Worm (Caenorhabditis elegans) whole organism, mixed stage, embryonic: ENCODE results near the gene F56D2.3.

ENCODE experiments used
- M03D4.4 ChIP-seq: sonication (generic microtip); optimal IDR thresholded peaks from 2 replicates; lab custom pipeline; 2017; ENCODE audit warnings: mild to moderate bottlenecking, missing genetic modification characterization, missing compliant biosample characterization
- bed-3 ChIP-seq: fragments of 200-800 bp; sonication (Bioruptor generic); optimal IDR thresholded peaks from 3 replicates; lab custom pipeline; 2018; ENCODE audit warnings: mild to moderate bottlenecking, missing genetic modification characterization, moderate library complexity, missing compliant biosample characterization
- blmp-1 ChIP-seq: fragments of 150-350 bp; optimal IDR thresholded peaks from 2 replicates; lab custom pipeline; 2014; ENCODE audit warnings: missing biosample characterization, missing genetic modification characterization
- ceh-39 ChIP-seq: fragments of 150-350 bp; optimal IDR thresholded peaks from 2 replicates; lab custom pipeline; 2014; ENCODE audit warnings: missing biosample characterization, missing genetic modification characterization
- ceh-43 ChIP-seq: fragments of 200-800 bp; sonication (Bioruptor generic); optimal IDR thresholded peaks from 2 replicates; lab custom pipeline; 2018; ENCODE audit warnings: mild to moderate bottlenecking, missing genetic modification characterization, moderate library complexity, missing compliant biosample characterization
- ceh-83 ChIP-seq: fragments of 200-800 bp; sonication (Bioruptor generic); optimal IDR thresholded peaks from 2 replicates; lab custom pipeline; 2018; ENCODE audit warnings: mild to moderate bottlenecking, missing genetic modification characterization, missing compliant biosample characterization
- ces-1 ChIP-seq: fragments of 150-350 bp; optimal IDR thresholded peaks from 2 replicates; lab custom pipeline; 2014; ENCODE audit warnings: missing biosample characterization, missing genetic modification reagents, missing genetic modification characterization
- cnd-1 ChIP-seq: fragments of 200-800 bp; sonication (Bioruptor generic); optimal IDR thresholded peaks from 2 replicates; lab custom pipeline; 2018; ENCODE audit warnings: mild to moderate bottlenecking, missing genetic modification characterization, missing compliant biosample characterization
- drap-1 ChIP-seq: fragments of 200-800 bp; sonication (Bioruptor generic); optimal IDR thresholded peaks from 3 replicates; lab custom pipeline; 2018; ENCODE audit warnings: mild to moderate bottlenecking, missing genetic modification characterization, missing compliant biosample characterization
- elt-1 ChIP-seq: sonication (generic microtip); optimal IDR thresholded peaks from 2 replicates; lab custom pipeline; 2017; ENCODE audit warnings: missing genetic modification characterization, mild to moderate bottlenecking, missing compliant biosample characterization, antibody characterized with exemption, moderate library complexity, borderline replicate concordance; ENCODE audit not compliant: insufficient read depth
- elt-3 ChIP-seq: fragments of 150-350 bp; optimal IDR thresholded peaks from 2 replicates; lab custom pipeline; 2014; ENCODE audit warnings: missing biosample characterization, missing genetic modification characterization
- flh-1 ChIP-seq: fragments of 200-800 bp; sonication (Bioruptor generic); optimal IDR thresholded peaks from 2 replicates; lab custom pipeline; 2018; ENCODE audit warnings: mild to moderate bottlenecking, missing genetic modification characterization, moderate library complexity, missing compliant biosample characterization
- ham-2 ChIP-seq: fragments of 200-800 bp; sonication (Bioruptor generic); optimal IDR thresholded peaks from 2 replicates; lab custom pipeline; 2018; ENCODE audit warnings: mild to moderate bottlenecking, missing genetic modification characterization, missing compliant biosample characterization
- hlh-1 ChIP-seq: fragments of 150-350 bp; optimal IDR thresholded peaks from 2 replicates; lab custom pipeline; 2014; ENCODE audit warnings: missing biosample characterization, missing genetic modification reagents, missing genetic modification characterization
- lin-13 ChIP-seq: fragments of 150-350 bp; optimal IDR thresholded peaks from 2 replicates; lab custom pipeline; 2014; ENCODE audit warnings: missing biosample characterization, missing genetic modification characterization
- lin-32 ChIP-seq: fragments of 200-800 bp; sonication (Bioruptor generic); optimal IDR thresholded peaks from 2 replicates; lab custom pipeline; 2018; ENCODE audit warnings: mild to moderate bottlenecking, missing genetic modification characterization, missing compliant biosample characterization
- lsy-2 ChIP-seq: fragments of 150-350 bp; optimal IDR thresholded peaks from 2 replicates; lab custom pipeline; 2014; ENCODE audit warnings: missing biosample characterization, missing genetic modification characterization
- mab-5 ChIP-seq: fragments of 150-350 bp; optimal IDR thresholded peaks from 2 replicates; lab custom pipeline; 2014; ENCODE audit warnings: missing biosample characterization, missing genetic modification characterization
- mep-1 ChIP-seq: fragments of 150-350 bp; optimal IDR thresholded peaks from 2 replicates; lab custom pipeline; 2017; ENCODE audit warnings: missing biosample characterization, missing genetic modification reagents, missing genetic modification characterization, inconsistent platforms
- mls-2 ChIP-seq: sonication (generic microtip); optimal IDR thresholded peaks from 2 replicates; lab custom pipeline; 2016; ENCODE audit warnings: mild to moderate bottlenecking, missing genetic modification characterization, moderate library complexity, missing compliant biosample characterization
- nhr-12 ChIP-seq: fragments of 150-350 bp; optimal IDR thresholded peaks from 2 replicates; lab custom pipeline; 2014; ENCODE audit warnings: missing biosample characterization, missing genetic modification characterization
- nhr-2 ChIP-seq: fragments of 150-350 bp; optimal IDR thresholded peaks from 2 replicates; lab custom pipeline; 2014; ENCODE audit warnings: missing biosample characterization, missing genetic modification characterization
- nhr-28 ChIP-seq: fragments of 150-350 bp; optimal IDR thresholded peaks from 2 replicates; lab custom pipeline; 2014; ENCODE audit warnings: missing biosample characterization, missing genetic modification characterization
- nhr-76 ChIP-seq: sonication (generic microtip); optimal IDR thresholded peaks from 2 replicates; lab custom pipeline; 2017; ENCODE audit warnings: missing biosample characterization, missing genetic modification characterization
- sem-2 ChIP-seq: fragments of 200-800 bp; sonication (Bioruptor generic); optimal IDR thresholded peaks from 2 replicates; lab custom pipeline; 2018; ENCODE audit warnings: mild to moderate bottlenecking, missing genetic modification characterization, missing compliant biosample characterization
- sptf-1 ChIP-seq: sonication (generic microtip); optimal IDR thresholded peaks from 2 replicates; lab custom pipeline; 2017; ENCODE audit warnings: mild to moderate bottlenecking, missing genetic modification characterization, moderate library complexity, missing compliant biosample characterization
- unc-120 ChIP-seq: sonication (generic microtip); optimal IDR thresholded peaks from 2 replicates; lab custom pipeline; 2017; ENCODE audit warnings: missing genetic modification characterization, missing compliant biosample characterization; ENCODE audit not compliant: poor library complexity, severe bottlenecking
- unc-39 ChIP-seq: fragments of 150-350 bp; optimal IDR thresholded peaks from 2 replicates; lab custom pipeline; 2014; ENCODE audit warnings: missing biosample characterization, missing genetic modification characterization
- unc-62 ChIP-seq: fragments of 150-350 bp; optimal IDR thresholded peaks from 2 replicates; lab custom pipeline; 2014; ENCODE audit warnings: missing biosample characterization, missing genetic modification reagents, missing genetic modification characterization
- zip-8 ChIP-seq: fragments of 150-350 bp; optimal IDR thresholded peaks from 2 replicates; lab custom pipeline; 2014; ENCODE audit warnings: missing biosample characterization, missing genetic modification characterization
- ztf-11 ChIP-seq: fragments of 150-350 bp; optimal IDR thresholded peaks from 2 replicates; lab custom pipeline; 2014; ENCODE audit warnings: missing biosample characterization, missing genetic modification characterization

The F56D2.3 gene

ce11 chrIII:5623418-5623817 lies 38.7 kb downstream of the F56D2.3 start:
- TF ChIP-seq sem-2 (GFP tag; lab: Kevin White, UChicago): no peak
- no peak for TF ChIP-seq ceh-39 (tag; lab: Kevin White, UChicago)
- TF ChIP-seq hlh-1 (tag; lab: Kevin White, UChicago): peak; percentile 38
- TF ChIP-seq nhr-2 (tag; lab: Kevin White, UChicago): no peak
- TF ChIP-seq mab-5 (tag; lab: Kevin White, UChicago): no peak
- TF ChIP-seq blmp-1 (tag; lab: Kevin White, UChicago): no peak
- TF ChIP-seq bed-3 (GFP tag; lab: Kevin White, UChicago): no peak
- no peak for TF ChIP-seq lsy-2 (tag; lab: Kevin White, UChicago)
- TF ChIP-seq mep-1 (tag; lab: Kevin White, UChicago): no peak
- no peak for TF ChIP-seq nhr-12 (tag; lab: Kevin White, UChicago)
- TF ChIP-seq ham-2 (GFP tag; lab: Kevin White, UChicago): no peak
- no peak for TF ChIP-seq lin-32
- TF ChIP-seq unc-120 (tag; lab: Kevin White, UChicago): peak; percentile 30
- no peak for TF ChIP-seq M03D4.4 (tag; lab: Kevin White, UChicago)
- no peak for TF ChIP-seq ztf-11 (tag; lab: Kevin White, UChicago)

ce11 chrIII:5624835-5625234 lies 40.1 kb downstream of the F56D2.3 start, which contains the start of gene daf-4:
Gene daf-4 (plus strand): TSS chrIII:5625135.
- no peak for TF ChIP-seq sptf-1 (tag; lab: Kevin White, UChicago)
- TF ChIP-seq elt-1 (tag; lab: Kevin White, UChicago): no peak
- TF ChIP-seq cnd-1 (tag; lab: Kevin White, UChicago): no peak
- TF ChIP-seq nhr-12 (tag; lab: Kevin White, UChicago): no peak
- no peak for TF ChIP-seq blmp-1 (tag; lab: Kevin White, UChicago)
- TF ChIP-seq bed-3 (GFP tag; lab: Kevin White, UChicago): no peak
- TF ChIP-seq ceh-39 (tag; lab: Kevin White, UChicago): no peak
- TF ChIP-seq lin-13: no peak
- no peak for TF ChIP-seq ham-2 (GFP tag; lab: Kevin White, UChicago)
- TF ChIP-seq lsy-2 (tag; lab: Kevin White, UChicago): no peak
- no peak for TF ChIP-seq unc-39 (tag; lab: Kevin White, UChicago)
- no peak for TF ChIP-seq ces-1
- TF ChIP-seq unc-62 (GFP tag; lab: Kevin White, UChicago): no peak
- no peak for TF ChIP-seq unc-120 (tag; lab: Kevin White, UChicago)
- no peak for TF ChIP-seq flh-1 (GFP tag; lab: Kevin White, UChicago)
- no peak for TF ChIP-seq hlh-1 (tag; lab: Kevin White, UChicago)
- TF ChIP-seq drap-1 (GFP tag; lab: Kevin White, UChicago): no peak

ce11 chrIII:5627532-5627931 lies 42.8 kb downstream of the F56D2.3 start:
- TF ChIP-seq zip-8 (tag; lab: Kevin White, UChicago): peak; percentile 90

ce11 chrIII:5629225-5629624 lies 44.5 kb downstream of the F56D2.3 start:
- TF ChIP-seq mls-2 (no peak), cnd-1 (tag; lab: Kevin White, UChicago) (no peak), nhr-12 (tag; lab: Kevin White, UChicago) (no peak), ces-1 (no peak), sptf-1 (tag; lab: Kevin White, UChicago) (no peak), mab-5 (tag; lab: Kevin White, UChicago) (no peak), mep-1 (tag; lab: Kevin White, UChicago) (no peak), ceh-39 (tag; lab: Kevin White, UChicago) (no peak), ceh-43 (GFP tag; lab: Kevin White, UChicago) (no peak), nhr-76 (tag; lab: Kevin White, UChicago) (no peak), lin-32 (no peak), zip-8 (tag; lab: Kevin White, UChicago) (no peak), nhr-28 (no peak), flh-1 (GFP tag; lab: Kevin White, UChicago) (no peak), ceh-83 (GFP tag; lab: Kevin White, UChicago) (no peak), lin-13 (no peak), elt-3 (tag; lab: Kevin White, UChicago) (no peak), sem-2 (GFP tag; lab: Kevin White, UChicago) (no peak)

ce11 chrIII:5630350-5630749 lies 45.6 kb downstream of the F56D2.3 start:
- no peak for TF ChIP-seq unc-120 (tag; lab: Kevin White, UChicago)
- TF ChIP-seq unc-62 (GFP tag; lab: Kevin White, UChicago): no peak
